Worm (Caenorhabditis elegans): ENCODE results near the gene cul-1.
A peak's percentile ranks its signal among the peaks of the same experiment; 100 is the strongest.

The cul-1 gene

ce11 chrIII:10506699-10507248, 35.7 kb downstream of the cul-1 start, which contains the start of the genes sip-1 and sly-1 (continued):
- TF ChIP-seq C16A3.4 (tag; optimal IDR thresholded peaks at IDR 0.05) (peak; percentile 84), aly-2 (tag; optimal IDR thresholded peaks at IDR 0.05) (peak; percentile 84), tlp-1 (tag; optimal IDR thresholded peaks at IDR 0.05) (no peak), ets-5 (GFP tag; IDR thresholded peaks at IDR 0.05) (0 out of 2 replicates have a peak, but pooled peaks have one; percentile 63), nhr-12 (tag; optimal IDR thresholded peaks at IDR 0.05) (no peak), xbp-1 (tag; optimal IDR thresholded peaks at IDR 0.05) (peak; percentile 96), nhr-19 (GFP tag; conservative IDR thresholded peaks at IDR 0.05) (peak; percentile 83), fos-1 (tag; optimal IDR thresholded peaks at IDR 0.05) (peak; percentile 58), mep-1 (tag; optimal IDR thresholded peaks at IDR 0.05) (peak; percentile 98), sptf-1 (tag; optimal IDR thresholded peaks at IDR 0.05) (no peak)

- TF ChIP-seq rnt-1 (tag; optimal IDR thresholded peaks at IDR 0.05) (no peak), lin-14 (GFP tag; optimal IDR thresholded peaks at IDR 0.05) (peak; percentile 30), elt-2 (tag; optimal IDR thresholded peaks at IDR 0.05) (no peak), efl-1 (optimal IDR thresholded peaks at IDR 0.05) (no peak), efl-1 (GFP tag; optimal IDR thresholded peaks at IDR 0.05 in 1 of 2) (no peak), fkh-4 (tag; optimal IDR thresholded peaks at IDR 0.05; ENCODE audit: borderline replicate concordance) (no peak), fkh-10 (GFP tag; optimal IDR thresholded peaks at IDR 0.05) (peak; percentile 80)
Observed at ce11 chrIII:10512570-10512969, 41.5 kb downstream of the cul-1 start.

- TF ChIP-seq unc-130 (tag; optimal IDR thresholded peaks at IDR 0.05) (no peak), pax-3 (tag; optimal IDR thresholded peaks at IDR 0.05) (no peak), unc-86 (tag; optimal IDR thresholded peaks at IDR 0.05) (peak; percentile 18), efl-1 (optimal IDR thresholded peaks at IDR 0.05) (no peak), efl-1 (GFP tag; optimal IDR thresholded peaks at IDR 0.05 in 1 of 2) (peak in 1 of 2 experiments; percentile 84), grh-1 (GFP tag; IDR thresholded peaks at IDR 0.05) (no peak), fkh-10 (GFP tag; optimal IDR thresholded peaks at IDR 0.05) (peak; percentile 41), lin-14 (GFP tag; optimal IDR thresholded peaks at IDR 0.05) (peak; percentile 62)
Observed at ce11 chrIII:10515751-10516150, 44.7 kb downstream of the cul-1 start.

ce11 chrIII:10518884-10519283, 47.8 kb downstream of the cul-1 start:
- TF ChIP-seq fkh-4 (tag; optimal IDR thresholded peaks at IDR 0.05; ENCODE audit: borderline replicate concordance) (peak; percentile 62), dsc-1 (tag; optimal IDR thresholded peaks at IDR 0.05) (peak; percentile 80), pag-3 (tag; optimal IDR thresholded peaks at IDR 0.05; ENCODE audit: borderline replicate concordance, insufficient read depth) (no peak), ztf-11 (tag; optimal IDR thresholded peaks at IDR 0.05) (no peak), irx-1 (tag; optimal IDR thresholded peaks at IDR 0.05) (no peak), nhr-85 (tag) (peak; percentile 38), C34B4.2 (tag; optimal IDR thresholded peaks at IDR 0.05) (no peak), nhr-47 (tag; optimal IDR thresholded peaks at IDR 0.05) (no peak), xbp-1 (tag; optimal IDR thresholded peaks at IDR 0.05) (no peak), mab-9 (GFP tag; IDR thresholded peaks at IDR 0.05) (no peak), nhr-28 (tag; optimal IDR thresholded peaks at IDR 0.05) (no peak), grh-1 (GFP tag; IDR thresholded peaks at IDR 0.05) (no peak), nhr-237 (tag; optimal IDR thresholded peaks at IDR 0.05) (no peak)

- no peak for TF ChIP-seq pqm-1 (tag; optimal IDR thresholded peaks at IDR 0.05)
- TF ChIP-seq efl-1 (optimal IDR thresholded peaks at IDR 0.05): no peak
- peak in 1 of 2 experiments; percentile 73 for TF ChIP-seq efl-1 (GFP tag; optimal IDR thresholded peaks at IDR 0.05 in 1 of 2)
Observed at ce11 chrIII:10519615-10520014, 48.6 kb downstream of the cul-1 start.

ce11 chrIII:10520523-10520922, 49.5 kb downstream of the cul-1 start, which contains the start of gene unc-49:
TSS of gene unc-49 (plus strand) at chrIII:10520762.
- TF ChIP-seq lin-14 (GFP tag; optimal IDR thresholded peaks at IDR 0.05) (peak; percentile 73), rnt-1 (tag; optimal IDR thresholded peaks at IDR 0.05) (peak; percentile 34), nhr-20 (tag; optimal IDR thresholded peaks at IDR 0.05) (peak; percentile 1), lin-39 (tag; optimal IDR thresholded peaks at IDR 0.05) (no peak), nhr-84 (tag; optimal IDR thresholded peaks at IDR 0.05) (no peak), snu-23 (GFP tag; optimal IDR thresholded peaks at IDR 0.05) (peak; percentile 18), nhr-71 (tag; optimal IDR thresholded peaks at IDR 0.05) (peak; percentile 28), hlh-4 (tag; optimal IDR thresholded peaks at IDR 0.05) (no peak)
